Worm (Caenorhabditis elegans) whole organism, early embryonic: Measurements from ENCODE around the gene R09H10.6.

Experiments used
- B0310.2 ChIP-seq: sonication (generic microtip); optimal IDR thresholded peaks from 2 replicates; lab custom pipeline; 2016; ENCODE audit warnings: mild to moderate bottlenecking, missing genetic modification characterization, missing compliant biosample characterization
- F13C5.2 ChIP-seq: sonication (generic microtip); optimal IDR thresholded peaks from 2 replicates; lab custom pipeline; 2017; ENCODE audit warnings: mild to moderate bottlenecking, missing genetic modification characterization, inconsistent platforms, missing compliant biosample characterization
- aly-1 ChIP-seq: sonication (generic microtip); optimal IDR thresholded peaks from 2 replicates; lab custom pipeline; 2016; ENCODE audit warnings: missing genetic modification characterization, missing compliant biosample characterization
- ama-1 ChIP-seq: fragments of 150-350 bp; optimal IDR thresholded peaks from 2 replicates; lab custom pipeline; 2014
- ceh-13 ChIP-seq: fragments of 200-800 bp; sonication (Bioruptor generic); optimal IDR thresholded peaks from 2 replicates; lab custom pipeline; 2018; ENCODE audit warnings: mild to moderate bottlenecking, missing genetic modification characterization, missing compliant biosample characterization
- ceh-36 ChIP-seq: sonication (generic microtip); optimal IDR thresholded peaks from 2 replicates; lab custom pipeline; 2016; ENCODE audit warnings: missing genetic modification characterization, inconsistent platforms, missing compliant biosample characterization
- ets-7 ChIP-seq: sonication (generic microtip); optimal IDR thresholded peaks from 2 replicates; lab custom pipeline; 2016; ENCODE audit warnings: missing genotype, missing genetic modification characterization, missing compliant biosample characterization
- flt-1 ChIP-seq: fragments of 200-800 bp; sonication (Bioruptor generic); IDR thresholded peaks from 2 replicates; pipeline ENCODE4 v1.3.6; 2022; ENCODE audit warnings: missing genetic modification characterization, missing compliant biosample characterization
- hmbx-1 ChIP-seq: sonication (generic microtip); optimal IDR thresholded peaks from 2 replicates; lab custom pipeline; 2016; ENCODE audit warnings: mild to moderate bottlenecking, missing genetic modification characterization, missing compliant biosample characterization
- hmg-4 ChIP-seq: fragments of 200-800 bp; sonication (Bioruptor generic); optimal IDR thresholded peaks from 2 replicates; lab custom pipeline; 2018; ENCODE audit warnings: mild to moderate bottlenecking, missing genetic modification characterization, missing compliant biosample characterization
- hnd-1 ChIP-seq: sonication (generic microtip); optimal IDR thresholded peaks from 2 replicates; lab custom pipeline; 2016; ENCODE audit warnings: missing genetic modification characterization, missing compliant biosample characterization
- pes-1 ChIP-seq: fragments of 200-800 bp; sonication (Bioruptor generic); IDR thresholded peaks from 2 replicates; pipeline ENCODE4 v1.3.6; 2022; ENCODE audit warnings: missing genetic modification reagents, missing genetic modification characterization, missing compliant biosample characterization
- scrt-1 ChIP-seq: fragments of 200-800 bp; sonication (Bioruptor generic); IDR thresholded peaks from 2 replicates; pipeline ENCODE4 v1.3.6; 2022; ENCODE audit warnings: missing genetic modification characterization, missing compliant biosample characterization
- sea-1 ChIP-seq: fragments of 200-800 bp; sonication (Bioruptor generic); conservative IDR thresholded peaks from 2 replicates; pipeline ENCODE4 v1.3.6; 2022; ENCODE audit warnings: missing genetic modification characterization, missing compliant biosample characterization
- tbx-11 ChIP-seq: fragments of 200-800 bp; sonication (Bioruptor generic); IDR thresholded peaks from 2 replicates; pipeline ENCODE4 v1.3.6; 2022; ENCODE audit warnings: missing genetic modification characterization, missing compliant biosample characterization
- tbx-37 ChIP-seq: fragments of 200-800 bp; sonication (Bioruptor generic); conservative IDR thresholded peaks from 2 replicates; pipeline ENCODE4 v1.3.6; 2022; ENCODE audit warnings: missing genetic modification reagents, missing genetic modification characterization, missing compliant biosample characterization
- tra-4 ChIP-seq: sonication (generic microtip); optimal IDR thresholded peaks from 2 replicates; lab custom pipeline; 2017; ENCODE audit warnings: missing genetic modification characterization, missing compliant biosample characterization

Gene R09H10.6

ce11 chrIV:10590649-10591048 is 17.7 kb upstream of the R09H10.6 start, which contains the start of the genes C43F9.5 and nkb-2:
Gene C43F9.5 (minus strand): TSS chrIV:10590749.
Gene nkb-2 (plus strand): TSS chrIV:10590925.
- TF ChIP-seq ceh-36 = no peak
- TF ChIP-seq hnd-1 (tag; lab: Kevin White, UChicago) = no peak
- TF ChIP-seq ets-7 (tag; lab: Kevin White, UChicago) = no peak
- TF ChIP-seq scrt-1 = no peak

ce11 chrIV:10593570-10593969 is 14.8 kb upstream of the R09H10.6 start, which contains the start of gene C43F9.7:
Gene C43F9.7 (minus strand): TSS chrIV:10593670.
- TF ChIP-seq scrt-1 = no peak
- TF ChIP-seq hnd-1 (tag; lab: Kevin White, UChicago) = no peak
- no peak for TF ChIP-seq hmg-4
- no peak for TF ChIP-seq tbx-37 (GFP tag; lab: Robert Waterston, UW)
- no peak for TF ChIP-seq flt-1
- TF ChIP-seq aly-1 = no peak
- no peak for TF ChIP-seq ceh-13 (GFP tag; lab: Kevin White, UChicago)
- TF ChIP-seq F13C5.2 (tag; lab: Kevin White, UChicago) = no peak
- no peak for TF ChIP-seq hmbx-1 (tag; lab: Kevin White, UChicago)
- TF ChIP-seq pes-1 (GFP tag; lab: Robert Waterston, UW) = no peak
- no peak for TF ChIP-seq tbx-11
- TF ChIP-seq B0310.2 (tag; lab: Kevin White, UChicago) = no peak
- TF ChIP-seq tra-4 (tag; lab: Kevin White, UChicago) = no peak
- no peak for TF ChIP-seq sea-1 (GFP tag; lab: Robert Waterston, UW)
- no peak for TF ChIP-seq ceh-36
- no peak for TF ChIP-seq ama-1 (lab: Kevin White, UChicago)
- TF ChIP-seq ets-7 (tag; lab: Kevin White, UChicago) = no peak

ce11 chrIV:10596505-10596904 is 11.9 kb upstream of the R09H10.6 start, which contains the start of gene C43F9.11:
Gene C43F9.11 (plus strand): TSS chrIV:10596805.
- TF ChIP-seq F13C5.2 (tag; lab: Kevin White, UChicago) (no peak), scrt-1 (no peak), hnd-1 (tag; lab: Kevin White, UChicago) (no peak), pes-1 (GFP tag; lab: Robert Waterston, UW) (no peak), ama-1 (lab: Kevin White, UChicago) (no peak), ets-7 (tag; lab: Kevin White, UChicago) (no peak), flt-1 (no peak)

ce11 chrIV:10599983-10600382 is 8.4 kb upstream of the R09H10.6 start, which contains the start of gene R09H10.1:
Gene R09H10.1 (plus strand): TSS chrIV:10600283.
- TF ChIP-seq hnd-1 (tag; lab: Kevin White, UChicago) = no peak
- TF ChIP-seq hmg-4 = no peak
- no peak for TF ChIP-seq tra-4 (tag; lab: Kevin White, UChicago)
- no peak for TF ChIP-seq pes-1 (GFP tag; lab: Robert Waterston, UW)

- TF ChIP-seq tbx-11 (no peak), scrt-1 (no peak), pes-1 (GFP tag; lab: Robert Waterston, UW) (no peak), ceh-36 (no peak)
Measured at ce11 chrIV:10602644-10603043, 5.7 kb upstream of the R09H10.6 start, which contains the start of gene R09H10.2. Gene R09H10.2 (plus strand): TSS chrIV:10602944.

ce11 chrIV:10606575-10607080 is 1.7 kb upstream of the R09H10.6 start, which contains the start of gene R09H10.3:
Gene R09H10.3 (plus strand): TSS chrIV:10607030.
- TF ChIP-seq F13C5.2 (tag; lab: Kevin White, UChicago) = no peak
- TF ChIP-seq hmbx-1 (tag; lab: Kevin White, UChicago) = no peak
- no peak for TF ChIP-seq tra-4 (tag; lab: Kevin White, UChicago)
- no peak for TF ChIP-seq ceh-36

- TF ChIP-seq ama-1 (lab: Kevin White, UChicago) = no peak
- TF ChIP-seq aly-1 = no peak
- TF ChIP-seq flt-1 = no peak
- TF ChIP-seq pes-1 (GFP tag; lab: Robert Waterston, UW) = no peak
- no peak for TF ChIP-seq tra-4 (tag; lab: Kevin White, UChicago)
- no peak for TF ChIP-seq B0310.2 (tag; lab: Kevin White, UChicago)
Measured at ce11 chrIV:10609920-10610319, 1.5 kb downstream of the R09H10.6 start.

- TF ChIP-seq hmbx-1 (tag; lab: Kevin White, UChicago) (no peak), ceh-36 (no peak), hnd-1 (tag; lab: Kevin White, UChicago) (no peak), ama-1 (lab: Kevin White, UChicago) (no peak), scrt-1 (no peak), pes-1 (GFP tag; lab: Robert Waterston, UW) (no peak), sea-1 (GFP tag; lab: Robert Waterston, UW) (no peak), F13C5.2 (tag; lab: Kevin White, UChicago) (no peak)
Measured at ce11 chrIV:10612281-10612680, 3.9 kb downstream of the R09H10.6 start.

ce11 chrIV:10614918-10615477 is 6.6 kb downstream of the R09H10.6 start, which contains the start of gene ptr-14:
Gene ptr-14 (plus strand): TSS chrIV:10615427.
- TF ChIP-seq hnd-1 (tag; lab: Kevin White, UChicago) = no peak
- no peak for TF ChIP-seq ama-1 (lab: Kevin White, UChicago)
- no peak for TF ChIP-seq tra-4 (tag; lab: Kevin White, UChicago)
- no peak for TF ChIP-seq pes-1 (GFP tag; lab: Robert Waterston, UW)
- TF ChIP-seq hmbx-1 (tag; lab: Kevin White, UChicago) = no peak
- no peak for TF ChIP-seq aly-1
- no peak for TF ChIP-seq flt-1
- no peak for TF ChIP-seq hmg-4
- no peak for TF ChIP-seq ceh-13 (GFP tag; lab: Kevin White, UChicago)
- TF ChIP-seq ets-7 (tag; lab: Kevin White, UChicago) = no peak
- no peak for TF ChIP-seq sea-1 (GFP tag; lab: Robert Waterston, UW)
- no peak for TF ChIP-seq scrt-1
- TF ChIP-seq ceh-36 = no peak
- TF ChIP-seq B0310.2 (tag; lab: Kevin White, UChicago) = no peak
- no peak for TF ChIP-seq tbx-11
- TF ChIP-seq F13C5.2 (tag; lab: Kevin White, UChicago) = no peak
- no peak for TF ChIP-seq tbx-37 (GFP tag; lab: Robert Waterston, UW)
